Worm (Caenorhabditis elegans) whole organism, mixed stage, embryonic: ENCODE measurements around the gene F15B10.3.
"Not testable (repeated sequence)": the region's sequence is repeated elsewhere in the genome, so short reads cannot be mapped to it uniquely, and the experiment has no call there.

Source experiments
- M03D4.4 ChIP-seq: sonication (generic microtip); optimal IDR thresholded peaks from 2 replicates; lab custom pipeline; 2017; ENCODE audit warnings: mild to moderate bottlenecking, missing genetic modification characterization, missing compliant biosample characterization
- bed-3 ChIP-seq: fragments of 200-800 bp; sonication (Bioruptor generic); optimal IDR thresholded peaks from 3 replicates; lab custom pipeline; 2018; ENCODE audit warnings: mild to moderate bottlenecking, missing genetic modification characterization, moderate library complexity, missing compliant biosample characterization
- ceh-39 ChIP-seq: fragments of 150-350 bp; optimal IDR thresholded peaks from 2 replicates; lab custom pipeline; 2014; ENCODE audit warnings: missing biosample characterization, missing genetic modification characterization
- ceh-43 ChIP-seq: fragments of 200-800 bp; sonication (Bioruptor generic); optimal IDR thresholded peaks from 2 replicates; lab custom pipeline; 2018; ENCODE audit warnings: mild to moderate bottlenecking, missing genetic modification characterization, moderate library complexity, missing compliant biosample characterization
- ceh-83 ChIP-seq: fragments of 200-800 bp; sonication (Bioruptor generic); optimal IDR thresholded peaks from 2 replicates; lab custom pipeline; 2018; ENCODE audit warnings: mild to moderate bottlenecking, missing genetic modification characterization, missing compliant biosample characterization
- ces-1 ChIP-seq: fragments of 150-350 bp; optimal IDR thresholded peaks from 2 replicates; lab custom pipeline; 2014; ENCODE audit warnings: missing biosample characterization, missing genetic modification reagents, missing genetic modification characterization
- cnd-1 ChIP-seq: fragments of 200-800 bp; sonication (Bioruptor generic); optimal IDR thresholded peaks from 2 replicates; lab custom pipeline; 2018; ENCODE audit warnings: mild to moderate bottlenecking, missing genetic modification characterization, missing compliant biosample characterization
- drap-1 ChIP-seq: fragments of 200-800 bp; sonication (Bioruptor generic); optimal IDR thresholded peaks from 3 replicates; lab custom pipeline; 2018; ENCODE audit warnings: mild to moderate bottlenecking, missing genetic modification characterization, missing compliant biosample characterization
- elt-1 ChIP-seq: sonication (generic microtip); optimal IDR thresholded peaks from 2 replicates; lab custom pipeline; 2017; ENCODE audit warnings: missing genetic modification characterization, mild to moderate bottlenecking, missing compliant biosample characterization, antibody characterized with exemption, moderate library complexity, borderline replicate concordance; ENCODE audit not compliant: insufficient read depth
- elt-3 ChIP-seq: fragments of 150-350 bp; optimal IDR thresholded peaks from 2 replicates; lab custom pipeline; 2014; ENCODE audit warnings: missing biosample characterization, missing genetic modification characterization
- ham-2 ChIP-seq: fragments of 200-800 bp; sonication (Bioruptor generic); optimal IDR thresholded peaks from 2 replicates; lab custom pipeline; 2018; ENCODE audit warnings: mild to moderate bottlenecking, missing genetic modification characterization, missing compliant biosample characterization
- hlh-1 ChIP-seq: fragments of 150-350 bp; optimal IDR thresholded peaks from 2 replicates; lab custom pipeline; 2014; ENCODE audit warnings: missing biosample characterization, missing genetic modification reagents, missing genetic modification characterization
- lin-13 ChIP-seq: fragments of 150-350 bp; optimal IDR thresholded peaks from 2 replicates; lab custom pipeline; 2014; ENCODE audit warnings: missing biosample characterization, missing genetic modification characterization
- lsy-2 ChIP-seq: fragments of 150-350 bp; optimal IDR thresholded peaks from 2 replicates; lab custom pipeline; 2014; ENCODE audit warnings: missing biosample characterization, missing genetic modification characterization
- mab-5 ChIP-seq: fragments of 150-350 bp; optimal IDR thresholded peaks from 2 replicates; lab custom pipeline; 2014; ENCODE audit warnings: missing biosample characterization, missing genetic modification characterization
- mep-1 ChIP-seq: fragments of 150-350 bp; optimal IDR thresholded peaks from 2 replicates; lab custom pipeline; 2017; ENCODE audit warnings: missing biosample characterization, missing genetic modification reagents, missing genetic modification characterization, inconsistent platforms
- mls-2 ChIP-seq: sonication (generic microtip); optimal IDR thresholded peaks from 2 replicates; lab custom pipeline; 2016; ENCODE audit warnings: mild to moderate bottlenecking, missing genetic modification characterization, moderate library complexity, missing compliant biosample characterization
- nhr-12 ChIP-seq: fragments of 150-350 bp; optimal IDR thresholded peaks from 2 replicates; lab custom pipeline; 2014; ENCODE audit warnings: missing biosample characterization, missing genetic modification characterization
- nhr-2 ChIP-seq: fragments of 150-350 bp; optimal IDR thresholded peaks from 2 replicates; lab custom pipeline; 2014; ENCODE audit warnings: missing biosample characterization, missing genetic modification characterization
- nhr-28 ChIP-seq: fragments of 150-350 bp; optimal IDR thresholded peaks from 2 replicates; lab custom pipeline; 2014; ENCODE audit warnings: missing biosample characterization, missing genetic modification characterization
- nhr-76 ChIP-seq: sonication (generic microtip); optimal IDR thresholded peaks from 2 replicates; lab custom pipeline; 2017; ENCODE audit warnings: missing biosample characterization, missing genetic modification characterization
- pha-4 ChIP-seq: fragments of 150-350 bp; optimal IDR thresholded peaks from 2 replicates; lab custom pipeline; 2018; ENCODE audit warnings: missing biosample characterization, missing genetic modification reagents, missing genetic modification characterization
- sem-2 ChIP-seq: fragments of 200-800 bp; sonication (Bioruptor generic); optimal IDR thresholded peaks from 2 replicates; lab custom pipeline; 2018; ENCODE audit warnings: mild to moderate bottlenecking, missing genetic modification characterization, missing compliant biosample characterization
- sptf-1 ChIP-seq: sonication (generic microtip); optimal IDR thresholded peaks from 2 replicates; lab custom pipeline; 2017; ENCODE audit warnings: mild to moderate bottlenecking, missing genetic modification characterization, moderate library complexity, missing compliant biosample characterization
- tbx-8 ChIP-seq: fragments of 200-800 bp; sonication (Bioruptor generic); optimal IDR thresholded peaks from 2 replicates; lab custom pipeline; 2018; ENCODE audit warnings: mild to moderate bottlenecking, missing genetic modification characterization, moderate library complexity, missing compliant biosample characterization
- unc-39 ChIP-seq: fragments of 150-350 bp; optimal IDR thresholded peaks from 2 replicates; lab custom pipeline; 2014; ENCODE audit warnings: missing biosample characterization, missing genetic modification characterization
- unc-62 ChIP-seq: fragments of 150-350 bp; optimal IDR thresholded peaks from 2 replicates; lab custom pipeline; 2014; ENCODE audit warnings: missing biosample characterization, missing genetic modification reagents, missing genetic modification characterization
- zip-8 ChIP-seq: fragments of 150-350 bp; optimal IDR thresholded peaks from 2 replicates; lab custom pipeline; 2014; ENCODE audit warnings: missing biosample characterization, missing genetic modification characterization
- ztf-11 ChIP-seq: fragments of 150-350 bp; optimal IDR thresholded peaks from 2 replicates; lab custom pipeline; 2014; ENCODE audit warnings: missing biosample characterization, missing genetic modification characterization

Gene F15B10.3

DNA sequence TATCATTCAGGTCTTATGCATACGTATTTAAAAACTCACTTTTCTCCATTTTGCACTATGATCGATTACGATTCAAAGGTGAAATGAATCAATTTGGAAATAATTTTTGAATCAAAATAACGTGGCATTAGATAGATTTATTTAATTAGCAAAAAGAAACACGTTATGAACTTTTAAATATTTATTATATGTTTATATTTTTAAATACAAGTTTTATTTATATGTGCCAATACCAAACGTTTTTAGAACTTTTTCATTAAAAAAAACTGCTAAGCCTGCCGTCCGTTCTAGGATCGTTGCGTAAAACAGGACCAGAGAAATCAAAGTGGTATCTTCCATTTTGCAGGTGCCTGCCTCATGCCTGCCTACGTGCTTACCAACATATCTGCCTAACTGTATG, 5.2 kb upstream of the F15B10.3 start, which contains the start of gene F38A5.6:
F38A5.6 (minus strand) TSS at position 101 of the 400 bp plus-strand sequence.
- TF ChIP-seq ceh-83 (GFP tag; lab: Kevin White, UChicago) = no peak
- TF ChIP-seq nhr-76 = no peak
- no peak for TF ChIP-seq elt-3
- no peak for TF ChIP-seq ztf-11 (tag; lab: Kevin White, UChicago)
- TF ChIP-seq pha-4 (tag; lab: Kevin White, UChicago) = no peak
- no peak for TF ChIP-seq sptf-1 (tag; lab: Kevin White, UChicago)
- TF ChIP-seq nhr-2 (tag; lab: Kevin White, UChicago) = no peak
- no peak for TF ChIP-seq elt-1 (tag; lab: Kevin White, UChicago)
- TF ChIP-seq sem-2 = no peak

DNA sequence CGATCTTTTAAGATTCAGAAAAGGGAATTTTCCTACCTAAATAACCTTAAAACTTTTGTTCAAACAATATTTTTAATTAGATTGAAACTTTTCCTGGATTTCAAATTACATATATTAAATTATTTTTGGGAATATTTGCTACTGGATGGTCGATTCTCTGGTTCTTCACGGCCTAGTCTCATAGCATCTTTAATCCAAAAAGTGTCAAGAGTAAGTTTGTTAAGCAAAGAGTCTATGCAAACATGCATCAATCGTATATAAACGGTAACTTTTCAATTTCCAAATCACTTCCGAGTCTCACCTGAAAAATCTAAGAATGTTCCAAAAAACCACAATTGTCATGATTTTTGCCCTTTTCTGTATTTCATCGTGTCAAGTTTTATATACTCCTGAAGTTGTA, 4.6 kb upstream of the F15B10.3 start, which contains the start of gene nspb-4:
nspb-4 (plus strand) TSS at position 301 of the 400 bp plus-strand sequence.
- not testable (repeated sequence) for TF ChIP-seq M03D4.4 (tag; lab: Kevin White, UChicago); elt-3; ztf-11 (tag; lab: Kevin White, UChicago)

DNA sequence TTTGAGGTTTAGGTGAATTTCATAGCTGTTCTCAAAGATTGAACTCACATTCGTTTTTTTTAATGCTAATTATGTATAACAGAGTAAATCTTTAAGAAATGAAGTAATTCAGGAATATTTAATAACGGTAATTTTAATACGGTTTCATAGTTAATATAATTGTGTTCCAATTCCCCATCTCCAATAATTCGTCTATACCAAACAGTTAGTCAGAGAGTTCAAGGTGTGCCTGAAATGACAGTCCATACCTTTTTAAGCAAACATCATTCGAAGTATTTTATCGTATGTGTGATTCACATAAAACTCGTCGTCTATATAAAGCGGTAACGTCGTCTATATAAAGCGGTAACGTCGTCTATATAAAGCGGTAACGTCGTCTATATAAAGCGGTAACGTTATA, 3.7 kb upstream of the F15B10.3 start, which contains the start of gene nspb-5:
nspb-5 (plus strand) TSS at position 301 of the 400 bp plus-strand sequence.
- TF ChIP-seq M03D4.4, elt-1, pha-4 (tag; lab: Kevin White, UChicago): not testable (repeated sequence)

DNA sequence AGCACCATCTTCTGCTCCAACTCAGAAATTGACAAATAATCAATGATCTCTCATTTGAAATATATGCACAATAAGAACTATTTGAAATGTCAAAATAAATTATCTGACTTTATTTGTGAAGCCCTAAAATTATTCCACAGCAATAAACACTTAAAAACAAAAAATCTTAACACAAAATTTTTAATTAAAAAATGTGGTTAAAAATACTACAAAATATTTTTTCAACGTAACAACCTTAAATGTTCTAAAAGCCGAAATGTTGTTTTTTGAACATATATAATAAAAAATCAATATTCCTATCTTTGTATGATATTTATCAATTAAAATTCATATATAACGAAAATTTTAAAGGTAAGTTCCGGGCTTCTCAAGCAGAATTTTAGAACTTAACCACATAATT, 3.0 kb upstream of the F15B10.3 start, which contains the start of gene F38A5.8:
F38A5.8 (plus strand) TSS at position 301 of the 400 bp plus-strand sequence.
- no peak for TF ChIP-seq lsy-2 (tag; lab: Kevin White, UChicago)
- no peak for TF ChIP-seq cnd-1 (tag; lab: Kevin White, UChicago)
- no peak for TF ChIP-seq pha-4 (tag; lab: Kevin White, UChicago)
- no peak for TF ChIP-seq mep-1 (tag; lab: Kevin White, UChicago)
- no peak for TF ChIP-seq nhr-28
- no peak for TF ChIP-seq unc-39 (tag; lab: Kevin White, UChicago)
- no peak for TF ChIP-seq zip-8 (tag; lab: Kevin White, UChicago)
- TF ChIP-seq elt-3 = no peak
- no peak for TF ChIP-seq ham-2 (GFP tag; lab: Kevin White, UChicago)
- TF ChIP-seq, all 35 proteins: peak for 0

DNA sequence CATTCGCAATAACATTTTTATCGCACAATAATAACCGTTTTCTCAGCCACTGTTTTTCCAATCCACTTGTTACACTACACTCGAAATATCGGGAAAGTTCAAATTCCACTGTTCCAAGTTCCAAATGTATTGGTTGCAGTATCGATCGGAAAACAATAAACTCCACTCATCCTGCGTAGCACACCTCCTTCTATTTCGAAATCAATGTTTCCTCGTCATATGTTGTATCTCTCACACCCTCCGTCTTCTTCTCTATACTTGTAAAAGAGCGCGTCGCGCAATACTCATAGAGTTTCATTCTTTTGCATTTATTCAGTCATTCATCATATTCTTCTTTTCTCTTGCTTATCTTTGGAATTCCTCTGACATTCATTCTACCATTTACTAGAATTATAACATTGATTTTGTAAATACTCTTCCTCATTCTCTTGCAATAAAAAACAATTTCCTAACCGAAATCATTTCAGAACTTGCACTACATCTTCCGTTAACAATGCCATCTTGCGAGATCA, 1.2 kb upstream of the F15B10.3 start, which contains the start of gene sup-36:
sup-36 (plus strand) TSS at position 462 of the 512 bp plus-strand sequence.
- TF ChIP-seq ces-1 (GFP tag; lab: Kevin White, UChicago) = no peak
- no peak for TF ChIP-seq mls-2 (tag; lab: Kevin White, UChicago)
- no peak for TF ChIP-seq sptf-1 (tag; lab: Kevin White, UChicago)
- TF ChIP-seq hlh-1 (tag; lab: Kevin White, UChicago) = peak; percentile 52
- no peak for TF ChIP-seq unc-39 (tag; lab: Kevin White, UChicago)
- TF ChIP-seq ceh-39 (tag; lab: Kevin White, UChicago) = peak; percentile 63
- TF ChIP-seq nhr-12 = no peak

DNA sequence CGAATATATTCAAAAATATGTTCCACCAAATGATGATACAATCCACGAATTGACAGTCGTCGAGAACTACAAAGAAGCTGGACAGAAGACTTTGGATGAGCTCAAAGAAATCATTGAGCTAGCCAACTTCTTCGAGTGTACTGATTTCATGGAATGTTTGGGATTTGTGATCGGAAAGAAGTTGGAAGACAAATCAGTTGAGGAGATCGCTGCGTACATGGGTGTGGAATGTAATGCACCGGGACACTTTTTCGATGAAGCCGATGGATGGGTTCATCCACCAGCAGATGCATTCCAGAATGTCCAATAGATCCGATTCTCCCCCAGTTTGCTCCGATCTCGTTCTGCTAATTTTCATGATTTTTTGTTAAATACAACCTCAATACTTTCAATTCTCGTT, 1.1 kb downstream of the F15B10.3 start:
- TF ChIP-seq mab-5 = no peak
- no peak for TF ChIP-seq pha-4 (tag; lab: Kevin White, UChicago)
- no peak for TF ChIP-seq sem-2
- no peak for TF ChIP-seq ces-1 (GFP tag; lab: Kevin White, UChicago)
- no peak for TF ChIP-seq ztf-11 (tag; lab: Kevin White, UChicago)
- no peak for TF ChIP-seq ceh-83 (GFP tag; lab: Kevin White, UChicago)
- TF ChIP-seq cnd-1 (tag; lab: Kevin White, UChicago) = no peak
- no peak for TF ChIP-seq nhr-76
- no peak for TF ChIP-seq drap-1 (GFP tag; lab: Kevin White, UChicago)
- no peak for TF ChIP-seq lin-13 (tag; lab: Kevin White, UChicago)
- no peak for TF ChIP-seq mls-2 (tag; lab: Kevin White, UChicago)
- no peak for TF ChIP-seq tbx-8 (GFP tag; lab: Kevin White, UChicago)
- no peak for TF ChIP-seq ceh-43
- TF ChIP-seq elt-3 = no peak
- TF ChIP-seq unc-62 = no peak
- no peak for TF ChIP-seq bed-3
- TF ChIP-seq nhr-12 = no peak
